Worm (Caenorhabditis elegans) whole organism, L1 larva: ENCODE data around the gene lap-1.

ENCODE experiments used
- C04F5.9 ChIP-seq: sonication (generic microtip); optimal IDR thresholded peaks from 2 replicates; lab custom pipeline; 2016; ENCODE audit warnings: missing genetic modification characterization, missing compliant biosample characterization
- C16A3.4 ChIP-seq: fragments of 150-350 bp; optimal IDR thresholded peaks from 2 replicates; lab custom pipeline; 2014; ENCODE audit warnings: missing biosample characterization, missing genetic modification characterization
- F16B12.6 ChIP-seq: fragments of 150-350 bp; optimal IDR thresholded peaks from 2 replicates; lab custom pipeline; 2014; ENCODE audit warnings: missing biosample characterization, missing genetic modification characterization
- aha-1 ChIP-seq: fragments of 150-350 bp; optimal IDR thresholded peaks from 2 replicates; lab custom pipeline; 2014; ENCODE audit warnings: missing biosample characterization, missing genetic modification characterization
- alr-1 ChIP-seq: fragments of 200-800 bp; sonication (Bioruptor generic); optimal IDR thresholded peaks from 2 replicates; lab custom pipeline; 2018; ENCODE audit warnings: borderline replicate concordance, mild to moderate bottlenecking, missing genetic modification characterization, missing compliant biosample characterization
- aly-2 ChIP-seq: fragments of 150-350 bp; optimal IDR thresholded peaks from 2 replicates; lab custom pipeline; 2014; ENCODE audit warnings: missing biosample characterization, missing genetic modification characterization
- ama-1 ChIP-seq: fragments of 150-350 bp; optimal IDR thresholded peaks from 2 replicates; lab custom pipeline; 2014
- ceh-63 ChIP-seq: fragments of 200-800 bp; sonication (Bioruptor generic); optimal IDR thresholded peaks from 2 replicates; lab custom pipeline; 2018; ENCODE audit warnings: mild to moderate bottlenecking, missing genetic modification characterization, missing compliant biosample characterization
- ceh-8 ChIP-seq: fragments of 200-800 bp; sonication (Bioruptor generic); optimal IDR thresholded peaks from 2 replicates; lab custom pipeline; 2018; ENCODE audit warnings: mild to moderate bottlenecking, missing genetic modification characterization, moderate library complexity, missing compliant biosample characterization
- ceh-82 ChIP-seq, 3 experiments: fragments of 150-350 bp in 1 of 3; sonication (generic microtip) in 2 of 3; optimal IDR thresholded peaks; 2 replicates each; lab custom pipeline; 2014 to 2017; ENCODE audit warnings: missing biosample characterization in 3 of 3, missing genetic modification characterization in 3 of 3
- ceh-88 ChIP-seq: fragments of 200-800 bp; sonication (Bioruptor generic); IDR thresholded peaks from 2 replicates; pipeline ENCODE4 v1.3.6; 2022; ENCODE audit warnings: missing genetic modification characterization, missing compliant biosample characterization
- dpl-1 ChIP-seq, 3 experiments: fragments of 150-350 bp in 2 of 3; sonication (generic microtip) in 1 of 3; optimal IDR thresholded peaks; 2 replicates each; lab custom pipeline; 2014 to 2017; ENCODE audit warnings: missing biosample characterization in 3 of 3, missing genetic modification characterization in 3 of 3, missing genetic modification reagents in 3 of 3
- dsc-1 ChIP-seq: sonication (generic microtip); optimal IDR thresholded peaks from 2 replicates; lab custom pipeline; 2016; ENCODE audit warnings: mild to moderate bottlenecking, missing genetic modification characterization, missing compliant biosample characterization
- efl-1 ChIP-seq, 4 experiments: fragments of 150-350 bp; optimal IDR thresholded peaks in 3 of 4; peaks in 1 of 4; 1 replicate in 1 of 4; 2 replicates in 3 of 4; lab custom pipeline; 2014; ENCODE audit warnings: missing biosample characterization in 2 of 4, missing genetic modification characterization in 2 of 4, missing genetic modification reagents in 2 of 4
- egl-13 ChIP-seq: sonication (generic microtip); optimal IDR thresholded peaks from 2 replicates; lab custom pipeline; 2016; ENCODE audit warnings: missing genotype, missing genetic modification reagents, missing genetic modification characterization, missing compliant biosample characterization
- egl-27 ChIP-seq, 2 experiments: fragments of 150-350 bp in 1 of 2; sonication (generic microtip); optimal IDR thresholded peaks; 3 replicates each; lab custom pipeline; 2017 to 2018; ENCODE audit warnings: missing biosample characterization in 2 of 2, missing genetic modification characterization in 2 of 2, missing genetic modification reagents in 2 of 2
- elt-2 ChIP-seq: sonication (generic microtip); optimal IDR thresholded peaks from 2 replicates; lab custom pipeline; 2016; ENCODE audit warnings: missing genetic modification characterization, mild to moderate bottlenecking, inconsistent platforms, missing compliant biosample characterization, missing genetic modification reagents
- hpl-2 ChIP-seq: fragments of 150-350 bp; optimal IDR thresholded peaks from 2 replicates; lab custom pipeline; 2014; ENCODE audit warnings: missing biosample characterization, missing genetic modification reagents, missing genetic modification characterization
- irx-1 ChIP-seq: sonication (generic microtip); optimal IDR thresholded peaks from 2 replicates; lab custom pipeline; 2016; ENCODE audit warnings: missing genetic modification characterization, missing compliant biosample characterization
- isw-1 ChIP-seq: fragments of 200-800 bp; sonication (Bioruptor generic); IDR thresholded peaks from 2 replicates; pipeline ENCODE4 v1.3.6; 2022; ENCODE audit warnings: missing genetic modification characterization, missing compliant biosample characterization
- jun-1 ChIP-seq: fragments of 150-350 bp; optimal IDR thresholded peaks from 2 replicates; lab custom pipeline; 2014; ENCODE audit warnings: missing biosample characterization, missing genetic modification reagents, missing genetic modification characterization
- lin-14 ChIP-seq: fragments of 200-800 bp; sonication (Bioruptor generic); optimal IDR thresholded peaks from 2 replicates; lab custom pipeline; 2018; ENCODE audit warnings: mild to moderate bottlenecking, missing genetic modification characterization, moderate library complexity, missing compliant biosample characterization
- lin-15B ChIP-seq: fragments of 150-350 bp; sonication (generic microtip); optimal IDR thresholded peaks from 3 replicates; lab custom pipeline; 2014; ENCODE audit warnings: missing biosample characterization, missing genetic modification characterization
- lir-3 ChIP-seq: sonication (generic microtip); optimal IDR thresholded peaks from 2 replicates; lab custom pipeline; 2016; ENCODE audit warnings: mild to moderate bottlenecking, missing genetic modification characterization, moderate library complexity, missing compliant biosample characterization; ENCODE audit not compliant: poor library complexity
- mdl-1 ChIP-seq, 2 experiments: fragments of 150-350 bp; optimal IDR thresholded peaks; 2 replicates each; lab custom pipeline; 2014 to 2017; ENCODE audit warnings: missing biosample characterization in 2 of 2, missing genetic modification characterization in 2 of 2, inconsistent platforms in 1 of 2
- mef-2 ChIP-seq: fragments of 150-350 bp; optimal IDR thresholded peaks from 2 replicates; lab custom pipeline; 2014; ENCODE audit warnings: missing biosample characterization, missing genetic modification characterization
- mep-1 ChIP-seq: fragments of 150-350 bp; optimal IDR thresholded peaks from 2 replicates; lab custom pipeline; 2014; ENCODE audit warnings: missing biosample characterization, missing genetic modification characterization
- nhr-11 ChIP-seq: fragments of 150-350 bp; optimal IDR thresholded peaks from 2 replicates; lab custom pipeline; 2014; ENCODE audit warnings: missing biosample characterization, missing genetic modification characterization
- nhr-19 ChIP-seq: fragments of 200-800 bp; sonication (Bioruptor generic); conservative IDR thresholded peaks from 2 replicates; pipeline ENCODE4 v1.3.6; 2022; ENCODE audit warnings: missing genetic modification characterization, missing compliant biosample characterization
- nhr-237 ChIP-seq: fragments of 150-350 bp; optimal IDR thresholded peaks from 2 replicates; lab custom pipeline; 2014; ENCODE audit warnings: missing biosample characterization, missing genetic modification characterization
- nhr-71 ChIP-seq: sonication (generic microtip); optimal IDR thresholded peaks from 2 replicates; lab custom pipeline; 2016; ENCODE audit warnings: mild to moderate bottlenecking, missing genetic modification characterization, moderate library complexity, missing compliant biosample characterization
- nhr-77 ChIP-seq: fragments of 150-350 bp; optimal IDR thresholded peaks from 2 replicates; lab custom pipeline; 2014; ENCODE audit warnings: missing biosample characterization, missing genetic modification characterization
- nhr-85 ChIP-seq: sonication (generic microtip); peaks from one replicate; lab custom pipeline; 2016; ENCODE audit warnings: missing genetic modification characterization, inconsistent platforms, missing compliant biosample characterization
- nhr-90 ChIP-seq: sonication (generic microtip); optimal IDR thresholded peaks from 2 replicates; lab custom pipeline; 2016; ENCODE audit warnings: mild to moderate bottlenecking, missing genetic modification characterization, missing compliant biosample characterization; ENCODE audit not compliant: poor library complexity
- snu-23 ChIP-seq: sonication (generic microtip); optimal IDR thresholded peaks from 2 replicates; lab custom pipeline; 2016; ENCODE audit warnings: missing genetic modification characterization, missing compliant biosample characterization
- sup-37 ChIP-seq: fragments of 200-800 bp; sonication (Bioruptor generic); optimal IDR thresholded peaks from 2 replicates; lab custom pipeline; 2018; ENCODE audit warnings: mild to moderate bottlenecking, missing genetic modification characterization, missing compliant biosample characterization
- tlp-1 ChIP-seq: fragments of 150-350 bp; optimal IDR thresholded peaks from 2 replicates; lab custom pipeline; 2014; ENCODE audit warnings: missing biosample characterization, missing genetic modification characterization
- unc-130 ChIP-seq: fragments of 150-350 bp; optimal IDR thresholded peaks from 2 replicates; lab custom pipeline; 2017; ENCODE audit warnings: missing biosample characterization, missing genetic modification characterization, inconsistent platforms
- unc-86 ChIP-seq: sonication (generic microtip); optimal IDR thresholded peaks from 2 replicates; lab custom pipeline; 2016; ENCODE audit warnings: missing genetic modification characterization, missing compliant biosample characterization
- unc-98 ChIP-seq: fragments of 200-800 bp; sonication (Bioruptor generic); IDR thresholded peaks from 2 replicates; pipeline ENCODE4 v1.3.6; 2022; ENCODE audit warnings: missing genetic modification characterization, missing compliant biosample characterization
- vab-15 ChIP-seq: sonication (generic microtip); optimal IDR thresholded peaks from 2 replicates; lab custom pipeline; 2017; ENCODE audit warnings: missing genotype, mild to moderate bottlenecking, missing genetic modification characterization, missing compliant biosample characterization
- xbp-1 ChIP-seq: sonication (generic microtip); optimal IDR thresholded peaks from 2 replicates; lab custom pipeline; 2016; ENCODE audit warnings: missing genetic modification characterization, missing compliant biosample characterization
- ztf-11 ChIP-seq, 2 experiments: sonication (generic microtip); optimal IDR thresholded peaks; 2 replicates each; lab custom pipeline; 2016 to 2017; ENCODE audit warnings: missing genetic modification characterization in 2 of 2, missing biosample characterization in 1 of 2, missing compliant biosample characterization in 1 of 2
- ztf-4 ChIP-seq: fragments of 150-350 bp; optimal IDR thresholded peaks from 2 replicates; lab custom pipeline; 2014; ENCODE audit warnings: missing biosample characterization, missing genetic modification characterization

lap-1 gene

ce11 chrIII:8401887-8402286 is at the start of gene lap-1:
TSS of gene lap-1 (minus strand) at chrIII:8401928.
- TF ChIP-seq dsc-1 (tag; lab: Kevin White, UChicago), result no peak
- no peak for TF ChIP-seq hpl-2
- TF ChIP-seq nhr-85 (tag; lab: Kevin White, UChicago), result no peak
- TF ChIP-seq unc-86 (tag; lab: Kevin White, UChicago), result no peak
- no peak for TF ChIP-seq nhr-11 (tag; lab: Kevin White, UChicago)
- TF ChIP-seq jun-1 (tag; lab: Kevin White, UChicago), result no peak
- TF ChIP-seq vab-15 (tag; lab: Kevin White, UChicago), result no peak
- TF ChIP-seq nhr-77 (tag; lab: Kevin White, UChicago), result no peak
- no peak for TF ChIP-seq lir-3 (tag; lab: Kevin White, UChicago)
- TF ChIP-seq ceh-8 (GFP tag; lab: Kevin White, UChicago), result no peak

ce11 chrIII:8451181-8451580 is 49.5 kb upstream of the lap-1 start:
- TF ChIP-seq nhr-90 (tag; lab: Kevin White, UChicago), result no peak
- TF ChIP-seq ceh-88 (GFP tag; lab: Robert Waterston, UW), result no peak
- TF ChIP-seq ceh-82 (tag; optimal IDR thresholded peaks at IDR 0.05; lab: Kevin White, UChicago), result no peak
- no peak for TF ChIP-seq hpl-2
- no peak for TF ChIP-seq snu-23
- TF ChIP-seq nhr-11 (tag; lab: Kevin White, UChicago), result no peak
- TF ChIP-seq egl-27 (tag; optimal IDR thresholded peaks at IDR 0.05; lab: Kevin White, UChicago), result no peak

DNA sequence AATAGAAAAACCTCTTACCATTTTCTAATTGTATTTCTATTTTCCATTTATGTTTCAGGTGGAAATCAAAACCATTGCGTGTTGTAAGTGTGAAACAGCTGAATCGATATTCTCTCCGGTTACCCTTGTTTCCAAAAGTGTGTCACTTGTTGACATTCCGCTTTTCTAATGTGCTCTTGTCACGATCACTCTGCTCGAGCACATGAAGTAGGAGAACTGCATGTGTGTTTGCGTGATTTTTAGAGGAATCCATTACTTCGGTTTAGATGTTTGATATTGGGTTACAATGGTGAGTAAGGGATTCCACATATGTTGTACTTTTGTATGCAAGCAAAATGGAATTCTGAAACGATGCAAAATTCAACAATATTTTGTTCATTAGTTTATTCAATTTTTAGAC is 48.8 kb upstream of the lap-1 start:
- TF ChIP-seq nhr-11 (tag; lab: Kevin White, UChicago), result no peak
- TF ChIP-seq elt-2 (tag; lab: Kevin White, UChicago), result no peak
- TF ChIP-seq xbp-1 (tag; lab: Kevin White, UChicago), result no peak
- no peak for TF ChIP-seq unc-98 (GFP tag; lab: Robert Waterston, UW)
- TF ChIP-seq efl-1 (optimal IDR thresholded peaks at IDR 0.05; lab: Kevin White, UChicago), result no peak
- peak in 1 of 2 experiments; percentile 91 for TF ChIP-seq efl-1 (GFP tag; optimal IDR thresholded peaks at IDR 0.05 in 1 of 2; lab: Kevin White, UChicago)
- TF ChIP-seq sup-37 (GFP tag; lab: Kevin White, UChicago), result no peak
- TF ChIP-seq dpl-1 (GFP tag; optimal IDR thresholded peaks at IDR 0.05; lab: Kevin White, UChicago), result no peak
- TF ChIP-seq tlp-1 (tag; lab: Kevin White, UChicago), result no peak
- peak; percentile 14 for TF ChIP-seq ztf-4 (tag; lab: Kevin White, UChicago)
- no peak for TF ChIP-seq irx-1 (tag; lab: Kevin White, UChicago)
- no peak for TF ChIP-seq lin-14 (GFP tag; lab: Kevin White, UChicago)
- peak in 1 of 2 experiments; percentile 1 for TF ChIP-seq ztf-11 (tag; optimal IDR thresholded peaks at IDR 0.05; lab: Kevin White, UChicago)
- TF ChIP-seq ama-1 (lab: Kevin White, UChicago), result peak; percentile 8
- peak; percentile 32 for TF ChIP-seq mep-1 (tag; lab: Kevin White, UChicago)
- no peak for TF ChIP-seq aly-2 (tag; lab: Kevin White, UChicago)
- TF ChIP-seq ceh-63 (GFP tag; lab: Kevin White, UChicago), result no peak
- no peak for TF ChIP-seq egl-13
- TF ChIP-seq C04F5.9, result no peak

- TF ChIP-seq lin-15B (tag; lab: Kevin White, UChicago), result no peak
- TF ChIP-seq lin-14 (GFP tag; lab: Kevin White, UChicago), result no peak
- peak; percentile 45 for TF ChIP-seq F16B12.6 (tag; lab: Kevin White, UChicago)
- TF ChIP-seq nhr-19, result no peak
- no peak for TF ChIP-seq unc-130 (tag; lab: Kevin White, UChicago)
- TF ChIP-seq aha-1 (tag; lab: Kevin White, UChicago), result no peak
- no peak for TF ChIP-seq mef-2 (tag; lab: Kevin White, UChicago)
- TF ChIP-seq nhr-77 (tag; lab: Kevin White, UChicago), result no peak
- no peak for TF ChIP-seq mdl-1 (tag; optimal IDR thresholded peaks at IDR 0.05; lab: Kevin White, UChicago)
- TF ChIP-seq dsc-1 (tag; lab: Kevin White, UChicago), result no peak
- peak; percentile 29 for TF ChIP-seq nhr-71
- no peak for TF ChIP-seq isw-1
- TF ChIP-seq mep-1 (tag; lab: Kevin White, UChicago), result peak; percentile 10
- no peak for TF ChIP-seq efl-1 (optimal IDR thresholded peaks at IDR 0.05; lab: Kevin White, UChicago)
- peak; percentile 8 to 78 for TF ChIP-seq efl-1 (GFP tag; optimal IDR thresholded peaks at IDR 0.05 in 1 of 2; lab: Kevin White, UChicago)
- no peak for TF ChIP-seq C16A3.4 (tag; lab: Kevin White, UChicago)
- no peak for TF ChIP-seq hpl-2
- TF ChIP-seq C04F5.9, result no peak
- no peak for TF ChIP-seq sup-37 (GFP tag; lab: Kevin White, UChicago)
- no peak for TF ChIP-seq nhr-11 (tag; lab: Kevin White, UChicago)
- TF ChIP-seq nhr-237 (tag; lab: Kevin White, UChicago), result no peak
- TF ChIP-seq nhr-90 (tag; lab: Kevin White, UChicago), result peak; percentile 25
- no peak for TF ChIP-seq ztf-4 (tag; lab: Kevin White, UChicago)
- no peak for TF ChIP-seq alr-1 (tag; lab: Kevin White, UChicago)
These were observed 47.6 kb upstream of the lap-1 start, which contains the start of gene mrpl-32 for ce11 chrIII:8449160-8449807. TSS of gene mrpl-32 (plus strand) at chrIII:8449757.
